Worm (Caenorhabditis elegans) whole organism, young adult: ENCODE results near the gene srbc-8.

Experiments
- F37B4.10 ChIP-seq: fragments of 200-800 bp; sonication (Bioruptor generic); IDR thresholded peaks from 2 replicates; pipeline ENCODE4 v1.3.6; 2022; ENCODE audit warnings: missing genetic modification characterization, missing compliant biosample characterization
- K11D2.4 ChIP-seq: fragments of 200-800 bp; sonication (Bioruptor generic); IDR thresholded peaks from 2 replicates; pipeline ENCODE4 v1.3.6; 2022; ENCODE audit warnings: missing genetic modification reagents, missing genetic modification characterization, missing compliant biosample characterization
- K12H6.12 ChIP-seq: fragments of 200-800 bp; sonication (Bioruptor generic); optimal IDR thresholded peaks from 2 replicates; lab custom pipeline; 2018; ENCODE audit warnings: mild to moderate bottlenecking, missing genetic modification characterization, missing compliant biosample characterization
- Y53G8AR.9 ChIP-seq: fragments of 200-800 bp; sonication (Bioruptor generic); conservative IDR thresholded peaks from 2 replicates; pipeline ENCODE4 v1.3.6; 2022; ENCODE audit warnings: missing genetic modification reagents, missing genetic modification characterization, missing compliant biosample characterization
- Y56A3A.18 ChIP-seq: fragments of 200-800 bp; sonication (Bioruptor generic); IDR thresholded peaks from 2 replicates; pipeline ENCODE4 v1.3.6; 2022; ENCODE audit warnings: missing genetic modification reagents, missing genetic modification characterization, missing compliant biosample characterization
- ZK185.1 ChIP-seq: sonication (generic microtip); optimal IDR thresholded peaks from 2 replicates; lab custom pipeline; 2016; ENCODE audit warnings: mild to moderate bottlenecking, missing genetic modification characterization, missing compliant biosample characterization; ENCODE audit not compliant: poor library complexity, severe bottlenecking
- akir-1 ChIP-seq: fragments of 200-800 bp; sonication (Bioruptor generic); optimal IDR thresholded peaks from 2 replicates; lab custom pipeline; 2018; ENCODE audit warnings: mild to moderate bottlenecking, missing genetic modification characterization, moderate library complexity, missing compliant biosample characterization
- ama-1 ChIP-seq, 3 experiments: fragments of 150-350 bp in 1 of 3; sonication (generic microtip) in 2 of 3; optimal IDR thresholded peaks; 2 replicates each; lab custom pipeline; 2014 to 2018; ENCODE audit warnings: missing biosample characterization in 2 of 3, missing genetic modification characterization in 2 of 3, missing genetic modification reagents in 2 of 3
- athp-1 ChIP-seq: sonication (generic microtip); optimal IDR thresholded peaks from 2 replicates; lab custom pipeline; 2017; ENCODE audit warnings: mild to moderate bottlenecking, missing genetic modification characterization, missing compliant biosample characterization
- attf-5 ChIP-seq: fragments of 200-800 bp; sonication (Bioruptor generic); optimal IDR thresholded peaks from 2 replicates; lab custom pipeline; 2018; ENCODE audit warnings: mild to moderate bottlenecking, missing genetic modification characterization, missing compliant biosample characterization
- cebp-1 ChIP-seq, 2 experiments: fragments of 200-800 bp in 1 of 2; sonication (Bioruptor generic) in 1 of 2; sonication (generic microtip) in 1 of 2; IDR thresholded peaks in 1 of 2; optimal IDR thresholded peaks in 1 of 2; 2 replicates each; pipeline versions ENCODE4 v1.3.6 to Lab custom; 2017 to 2022; ENCODE audit warnings: missing compliant biosample characterization in 2 of 2, missing genetic modification characterization in 2 of 2, mild to moderate bottlenecking in 1 of 2, missing genetic modification reagents in 1 of 2, moderate library complexity in 1 of 2
- ceh-27 ChIP-seq: fragments of 200-800 bp; sonication (Bioruptor generic); optimal IDR thresholded peaks from 2 replicates; lab custom pipeline; 2018; ENCODE audit warnings: mild to moderate bottlenecking, missing genetic modification characterization, moderate library complexity, missing compliant biosample characterization
- chd-7 ChIP-seq: sonication (generic microtip); optimal IDR thresholded peaks from 2 replicates; lab custom pipeline; 2016; ENCODE audit warnings: mild to moderate bottlenecking, missing genetic modification characterization, moderate library complexity, missing compliant biosample characterization
- egl-44 ChIP-seq: fragments of 200-800 bp; sonication (Bioruptor generic); IDR thresholded peaks from 2 replicates; pipeline ENCODE4 v1.3.6; 2022; ENCODE audit warnings: missing genetic modification reagents, missing genetic modification characterization, missing compliant biosample characterization
- hmg-1.2 ChIP-seq: fragments of 200-800 bp; sonication (Bioruptor generic); IDR thresholded peaks from 2 replicates; pipeline ENCODE4 v1.3.6; 2022; ENCODE audit warnings: missing genetic modification reagents, missing genetic modification characterization, missing compliant biosample characterization
- hrde-1 ChIP-seq: sonication (generic microtip); optimal IDR thresholded peaks from 2 replicates; lab custom pipeline; 2016; ENCODE audit warnings: missing genetic modification characterization, mild to moderate bottlenecking, missing compliant biosample characterization, moderate library complexity, missing genotype, missing genetic modification reagents, borderline replicate concordance
- lin-26 ChIP-seq: fragments of 200-800 bp; sonication (Bioruptor generic); IDR thresholded peaks from 2 replicates; pipeline ENCODE4 v1.3.6; 2022; ENCODE audit warnings: missing genetic modification reagents, missing genetic modification characterization, missing compliant biosample characterization
- lin-40 ChIP-seq: sonication (generic microtip); optimal IDR thresholded peaks from 2 replicates; lab custom pipeline; 2016; ENCODE audit warnings: missing genetic modification characterization, mild to moderate bottlenecking, missing compliant biosample characterization, missing genotype, missing genetic modification reagents
- lin-54 ChIP-seq: fragments of 200-800 bp; sonication (Bioruptor generic); optimal IDR thresholded peaks from 2 replicates; lab custom pipeline; 2018; ENCODE audit warnings: mild to moderate bottlenecking, missing genetic modification characterization, missing compliant biosample characterization
- madf-10 ChIP-seq: sonication (generic microtip); optimal IDR thresholded peaks from 2 replicates; lab custom pipeline; 2016; ENCODE audit warnings: mild to moderate bottlenecking, missing genetic modification characterization, missing compliant biosample characterization
- madf-8 ChIP-seq: fragments of 200-800 bp; sonication (Bioruptor generic); conservative IDR thresholded peaks from 2 replicates; pipeline ENCODE4 v1.3.6; 2022; ENCODE audit warnings: missing genetic modification reagents, missing genetic modification characterization, missing compliant biosample characterization
- mcd-1 ChIP-seq: fragments of 200-800 bp; sonication (Bioruptor generic); IDR thresholded peaks from 2 replicates; pipeline ENCODE4 v1.3.6; 2022; ENCODE audit warnings: missing genetic modification reagents, missing genetic modification characterization, missing compliant biosample characterization
- nfyb-1 ChIP-seq: fragments of 200-800 bp; sonication (Bioruptor generic); IDR thresholded peaks from 2 replicates; pipeline ENCODE4 v1.3.6; 2022; ENCODE audit warnings: missing genetic modification reagents, missing genetic modification characterization, missing compliant biosample characterization
- nhr-27 ChIP-seq: fragments of 200-800 bp; sonication (Bioruptor generic); optimal IDR thresholded peaks from 2 replicates; lab custom pipeline; 2018; ENCODE audit warnings: mild to moderate bottlenecking, missing genetic modification characterization, moderate library complexity, missing compliant biosample characterization
- nhr-80 ChIP-seq: sonication (generic microtip); optimal IDR thresholded peaks from 2 replicates; lab custom pipeline; 2016; ENCODE audit warnings: missing genetic modification characterization, missing compliant biosample characterization
- pha-4 ChIP-seq: fragments of 150-350 bp; sonication (generic microtip); optimal IDR thresholded peaks from 2 replicates; lab custom pipeline; 2014; ENCODE audit warnings: missing biosample characterization, missing genetic modification reagents, missing genetic modification characterization
- snpc-1.3 ChIP-seq: sonication (generic microtip); optimal IDR thresholded peaks from 2 replicates; lab custom pipeline; 2017; ENCODE audit warnings: missing genetic modification characterization, mild to moderate bottlenecking, missing compliant biosample characterization, antibody characterized with exemption, moderate library complexity, missing genotype, missing genetic modification reagents; ENCODE audit not compliant: insufficient read depth
- somi-1 ChIP-seq: fragments of 200-800 bp; sonication (Bioruptor generic); optimal IDR thresholded peaks from 2 replicates; lab custom pipeline; 2018; ENCODE audit warnings: mild to moderate bottlenecking, missing genetic modification characterization, missing compliant biosample characterization
- tbp1 ChIP-seq: fragments of 200-800 bp; sonication (Bioruptor generic); optimal IDR thresholded peaks from 2 replicates; lab custom pipeline; 2018; ENCODE audit warnings: mild to moderate bottlenecking, missing genetic modification characterization, missing compliant biosample characterization
- tlf-1 ChIP-seq: fragments of 200-800 bp; sonication (Bioruptor generic); optimal IDR thresholded peaks from 2 replicates; lab custom pipeline; 2018; ENCODE audit warnings: mild to moderate bottlenecking, missing genetic modification characterization, missing compliant biosample characterization
- ztf-22 ChIP-seq: fragments of 200-800 bp; sonication (Bioruptor generic); optimal IDR thresholded peaks from 2 replicates; lab custom pipeline; 2018; ENCODE audit warnings: mild to moderate bottlenecking, missing genetic modification characterization, moderate library complexity, missing compliant biosample characterization
- ztf-25 ChIP-seq: fragments of 200-800 bp; sonication (Bioruptor generic); IDR thresholded peaks from 2 replicates; pipeline ENCODE4 v1.3.6; 2022; ENCODE audit warnings: missing genetic modification reagents, missing genetic modification characterization, missing compliant biosample characterization

srbc-8 gene

ce11 chrV:7436911-7437310, 48.0 kb downstream of the srbc-8 start (continued):
- TF ChIP-seq ztf-22 (GFP tag; lab: Kevin White, UChicago) (no peak), ama-1 (optimal IDR thresholded peaks at IDR 0.05; lab: Kevin White, UChicago) (peak; percentile 74), ama-1 (GFP tag; optimal IDR thresholded peaks at IDR 0.05; lab: Kevin White, UChicago) (no peak), Y56A3A.18 (GFP tag; lab: Robert Waterston, UW) (no peak), ztf-25 (GFP tag; lab: Robert Waterston, UW) (no peak)

DNA sequence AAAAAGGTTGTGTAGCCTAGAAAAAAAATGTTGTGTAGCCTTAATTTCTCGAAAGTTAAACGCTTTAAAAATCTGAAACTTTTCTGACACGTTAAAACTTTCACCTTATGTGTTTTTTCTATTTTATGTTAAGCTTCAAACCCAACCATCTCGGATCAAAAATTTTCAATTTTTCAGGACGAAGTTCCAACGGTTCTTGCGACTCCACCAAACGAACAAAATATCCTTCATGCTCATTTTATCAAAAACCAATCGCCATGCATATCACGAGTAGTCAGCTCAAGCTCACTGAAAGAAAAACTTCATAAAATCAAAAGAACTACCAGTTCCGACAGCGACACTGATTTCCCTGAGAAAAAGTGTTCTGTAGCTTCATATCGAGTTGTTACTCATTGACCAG, 48.4 kb downstream of the srbc-8 start:
- TF ChIP-seq akir-1 (GFP tag; lab: Kevin White, UChicago), result no peak
- TF ChIP-seq Y53G8AR.9 (GFP tag; lab: Robert Waterston, UW), result 0 out of 2 replicates have a peak, but pooled peaks have one; percentile 25
- no peak for TF ChIP-seq chd-7 (tag; lab: Kevin White, UChicago)
- no peak for TF ChIP-seq nhr-27 (tag; lab: Kevin White, UChicago)

- TF ChIP-seq lin-26 (GFP tag; lab: Robert Waterston, UW) (0 out of 2 replicates have a peak, but pooled peaks have one; percentile 18), athp-1 (tag; lab: Kevin White, UChicago) (no peak), ama-1 (optimal IDR thresholded peaks at IDR 0.05; lab: Kevin White, UChicago) (peak; percentile 71), ama-1 (GFP tag; optimal IDR thresholded peaks at IDR 0.05; lab: Kevin White, UChicago) (no peak), egl-44 (no peak), nfyb-1 (GFP tag; lab: Robert Waterston, UW) (0 out of 2 replicates have a peak, but pooled peaks have one; percentile 15)
These were observed 49.3 kb downstream of the srbc-8 start, which contains the start of the genes ddo-2 and F25E5.8 for ce11 chrV:7435376-7436204. TSS of gene ddo-2 (minus strand) at chrV:7435705. TSS of gene F25E5.8 (plus strand) at chrV:7435930.

ce11 chrV:7434805-7435363, 50.0 kb downstream of the srbc-8 start:
- TF ChIP-seq attf-5 (GFP tag; lab: Kevin White, UChicago) (peak; percentile 32), somi-1 (GFP tag; lab: Kevin White, UChicago) (peak; percentile 50), K11D2.4 (GFP tag; lab: Robert Waterston, UW) (0 out of 2 replicates have a peak, but pooled peaks have one; percentile 30), nhr-27 (tag; lab: Kevin White, UChicago) (no peak), ama-1 (optimal IDR thresholded peaks at IDR 0.05; lab: Kevin White, UChicago) (peak; percentile 67), ama-1 (GFP tag; optimal IDR thresholded peaks at IDR 0.05; lab: Kevin White, UChicago) (no peak), tlf-1 (GFP tag; lab: Kevin White, UChicago) (peak; percentile 13), nfyb-1 (GFP tag; lab: Robert Waterston, UW) (peak; percentile 55), nhr-80 (tag; lab: Kevin White, UChicago) (peak; percentile 45), hmg-1.2 (GFP tag; lab: Robert Waterston, UW) (peak; percentile 32; the same call in 1 of the 2 replicates), cebp-1 (GFP tag; IDR thresholded peaks at IDR 0.05; lab: Robert Waterston, UW) (no peak), cebp-1 (tag; optimal IDR thresholded peaks at IDR 0.05; lab: Kevin White, UChicago) (peak; percentile 52), hrde-1 (no peak), lin-54 (GFP tag; lab: Kevin White, UChicago) (peak; percentile 9), madf-8 (no peak), snpc-1.3 (tag; lab: Kevin White, UChicago) (no peak), F37B4.10 (GFP tag; lab: Robert Waterston, UW) (no peak), lin-40 (peak; percentile 26), chd-7 (tag; lab: Kevin White, UChicago) (peak; percentile 25), mcd-1 (GFP tag; lab: Robert Waterston, UW) (0 out of 2 replicates have a peak, but pooled peaks have one; percentile 6), ZK185.1 (peak; percentile 9), ceh-27 (peak; percentile 52), pha-4 (tag; lab: Kevin White, UChicago) (peak; percentile 76), tbp1 (GFP tag; lab: Kevin White, UChicago) (peak; percentile 46), Y53G8AR.9 (GFP tag; lab: Robert Waterston, UW) (peak; percentile 36; the same call in 1 of the 2 replicates), K12H6.12 (tag; lab: Kevin White, UChicago) (peak; percentile 50), Y56A3A.18 (GFP tag; lab: Robert Waterston, UW) (0 out of 2 replicates have a peak, but pooled peaks have one; percentile 29), madf-10 (tag; lab: Kevin White, UChicago) (peak; percentile 24)
